Worm (Caenorhabditis elegans): ENCODE measurements around the gene algn-1.

ce11 chrIII:6442305-6443125 is 17.4 kb upstream of the algn-1 start, which contains the start of gene mel-32:
- TF ChIP-seq nhr-11 (tag; optimal IDR thresholded peaks at IDR 0.05): no peak
- no peak for TF ChIP-seq ama-1 (optimal IDR thresholded peaks at IDR 0.05)
- no peak for TF ChIP-seq grh-1 (GFP tag; IDR thresholded peaks at IDR 0.05)
- TF ChIP-seq mab-9 (GFP tag; IDR thresholded peaks at IDR 0.05): no peak
- TF ChIP-seq dpl-1 (GFP tag; optimal IDR thresholded peaks at IDR 0.05): peak; percentile 71 to 83 (median 75)
- no peak for TF ChIP-seq nhr-28 (tag; optimal IDR thresholded peaks at IDR 0.05)
- TF ChIP-seq mep-1 (tag; optimal IDR thresholded peaks at IDR 0.05): no peak

Measured in whole organism, L1 larva.